Worm (Caenorhabditis elegans) whole organism, L2 larva: ENCODE data around the gene ZK616.5.

Experiments
- blmp-1 ChIP-seq: sonication (generic microtip); optimal IDR thresholded peaks from 2 replicates; lab custom pipeline; 2017; ENCODE audit warnings: missing genetic modification characterization, mild to moderate bottlenecking, missing compliant biosample characterization, antibody characterized with exemption, moderate library complexity; ENCODE audit not compliant: insufficient read depth
- lin-11 ChIP-seq: fragments of 150-350 bp; sonication (generic microtip); optimal IDR thresholded peaks from 2 replicates; lab custom pipeline; 2014; ENCODE audit warnings: missing biosample characterization, missing genetic modification characterization, inconsistent platforms, mixed read lengths
- lsy-2 ChIP-seq, 2 experiments: fragments of 150-350 bp in 1 of 2; sonication (generic microtip) in 1 of 2; optimal IDR thresholded peaks; 2 replicates each; lab custom pipeline; 2014 to 2017; ENCODE audit warnings: missing biosample characterization in 2 of 2, missing genetic modification characterization in 2 of 2
- nhr-25 ChIP-seq: fragments of 150-350 bp; sonication (generic microtip); optimal IDR thresholded peaks from 3 replicates; lab custom pipeline; 2014; ENCODE audit warnings: missing biosample characterization, missing genetic modification characterization
- snpc-4 ChIP-seq: fragments of 150-350 bp; optimal IDR thresholded peaks from 2 replicates; lab custom pipeline; 2014; ENCODE audit warnings: missing biosample characterization, missing genetic modification characterization

The ZK616.5 gene

DNA sequence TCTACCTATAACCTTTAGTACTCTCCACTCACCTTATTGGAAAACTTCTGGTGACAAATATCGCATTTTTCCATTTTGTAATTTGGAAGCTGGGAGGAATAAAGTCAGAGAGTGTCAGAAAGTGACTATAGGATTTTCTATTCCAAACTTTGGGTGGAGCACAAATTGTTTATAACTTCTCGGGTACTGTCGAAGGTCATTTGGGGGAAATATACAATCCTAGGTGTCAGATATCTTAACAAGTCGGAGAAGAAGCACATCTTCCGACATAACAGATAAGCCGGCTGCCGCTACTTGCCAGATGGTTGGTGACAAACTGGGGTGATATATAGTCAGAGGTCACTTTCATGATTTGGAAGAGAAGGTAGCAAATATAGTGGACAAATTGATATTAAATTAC, 27.4 kb downstream of the ZK616.5 start, which contains the start of gene ehn-3:
TSS of gene ehn-3 (minus strand) at position 101 of the 400 bp plus-strand sequence.
- TF ChIP-seq snpc-4 (tag; lab: Kevin White, UChicago) = no peak
- TF ChIP-seq lsy-2 (tag; optimal IDR thresholded peaks at IDR 0.05; lab: Kevin White, UChicago) = no peak
- no peak for TF ChIP-seq lin-11 (tag; lab: Kevin White, UChicago)

DNA sequence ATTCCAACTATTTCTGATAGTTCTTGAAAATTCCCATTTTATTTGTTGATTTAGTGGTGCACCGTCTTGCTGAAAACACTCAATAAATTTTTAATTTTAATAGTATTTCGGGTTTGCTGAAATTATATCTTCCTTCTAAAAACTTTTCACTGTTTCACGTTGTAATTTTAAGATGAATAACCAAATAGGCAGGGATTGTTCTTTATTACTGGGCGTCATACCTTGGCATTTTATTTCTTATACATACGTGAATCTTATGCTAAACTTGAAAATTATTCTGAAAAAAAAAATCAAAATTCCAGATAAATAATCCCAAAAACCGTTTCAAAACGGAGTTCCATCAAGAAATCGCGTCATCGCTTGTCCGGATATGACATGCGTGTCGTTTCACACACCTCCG, 47.0 kb downstream of the ZK616.5 start, which contains the start of gene mgl-3:
TSS of gene mgl-3 (plus strand) at position 301 of the 400 bp plus-strand sequence.
- TF ChIP-seq blmp-1 (no peak), nhr-25 (tag; lab: Kevin White, UChicago) (no peak)
- TF ChIP-seq, all 48 proteins: peak for 0
